Fruit fly (Drosophila melanogaster): Measurements from ENCODE around the gene Hsdl2.

dm6 chr3R:27661389-27661788, 15.9 kb upstream of the Hsdl2 start:
- TF ChIP-seq N (GFP tag; optimal IDR thresholded peaks at IDR 0.05) (no peak), Hr78 (GFP tag; optimal IDR thresholded peaks at IDR 0.05) (no peak), Hnf4 (GFP tag; optimal IDR thresholded peaks at IDR 0.05) (no peak), OdsH (GFP tag; optimal IDR thresholded peaks at IDR 0.05) (no peak), brk (GFP tag; optimal IDR thresholded peaks at IDR 0.05) (no peak), Myc (optimal IDR thresholded peaks at IDR 0.05) (no peak), Hr83 (GFP tag; optimal IDR thresholded peaks at IDR 0.05; ENCODE audit: poor library complexity, severe bottlenecking) (no peak), psq (GFP tag; optimal IDR thresholded peaks at IDR 0.05) (no peak), dsf (GFP tag; optimal IDR thresholded peaks at IDR 0.05; ENCODE audit: borderline replicate concordance) (no peak), pan (optimal IDR thresholded peaks at IDR 0.05) (no peak), CG9705 (GFP tag; optimal IDR thresholded peaks at IDR 0.05) (no peak)
